Worm (Caenorhabditis elegans): Measurements from ENCODE around the gene M03E7.2.

The M03E7.2 gene

ce11 chrV:5587955-5588354 lies 29.4 kb upstream of the M03E7.2 start:
- TF ChIP-seq akir-1 (GFP tag; optimal IDR thresholded peaks at IDR 0.05) (no peak), F57C9.4 (tag; optimal IDR thresholded peaks at IDR 0.05) (no peak), aptf-3 (GFP tag; IDR thresholded peaks at IDR 0.05) (0 out of 2 replicates have a peak, but pooled peaks have one; percentile 50), hsf-1 (GFP tag; IDR thresholded peaks at IDR 0.05) (0 out of 2 replicates have a peak, but pooled peaks have one; percentile 11), F39B2.1 (GFP tag; IDR thresholded peaks at IDR 0.05) (no peak), ZK185.1 (tag; optimal IDR thresholded peaks at IDR 0.05; ENCODE audit: poor library complexity, severe bottlenecking) (peak; percentile 13), athp-1 (tag; optimal IDR thresholded peaks at IDR 0.05) (peak; percentile 59), madf-8 (GFP tag; conservative IDR thresholded peaks at IDR 0.05) (peak; percentile 24; the same call in 1 of the 2 replicates), K12H6.12 (tag; optimal IDR thresholded peaks at IDR 0.05) (no peak), lin-26 (GFP tag; IDR thresholded peaks at IDR 0.05) (peak; percentile 76; the same call in 1 of the 2 replicates), madf-3 (GFP tag; IDR thresholded peaks at IDR 0.05) (0 out of 2 replicates have a peak, but pooled peaks have one; percentile 43), F49E8.2 (tag; optimal IDR thresholded peaks at IDR 0.05; ENCODE audit: insufficient read depth) (peak; percentile 25), chd-7 (tag; optimal IDR thresholded peaks at IDR 0.05) (no peak), hmg-1.2 (GFP tag; IDR thresholded peaks at IDR 0.05) (peak; percentile 39), dpff-1 (tag; optimal IDR thresholded peaks at IDR 0.05) (no peak), snpc-1.1 (tag; optimal IDR thresholded peaks at IDR 0.05; ENCODE audit: insufficient read depth) (peak; percentile 87), ztf-18 (tag; optimal IDR thresholded peaks at IDR 0.05) (peak; percentile 38), F33H1.4 (GFP tag; IDR thresholded peaks at IDR 0.05) (peak; percentile 30; the same call in 1 of the 2 replicates), snpc-4 (GFP tag; optimal IDR thresholded peaks at IDR 0.05) (peak; percentile 66), snpc-4 (tag; optimal IDR thresholded peaks at IDR 0.05) (peak; percentile 83 to 92 (median 86)), B0261.1 (tag; optimal IDR thresholded peaks at IDR 0.05) (peak; percentile 50), bed-2 (GFP tag; IDR thresholded peaks at IDR 0.05) (0 out of 2 replicates have a peak, but pooled peaks have one; percentile 25), rpc-1 (optimal IDR thresholded peaks at IDR 0.05) (peak; percentile 54), rpc-1 (tag; optimal IDR thresholded peaks at IDR 0.05) (peak; percentile 75), D2030.7 (GFP tag; IDR thresholded peaks at IDR 0.05) (peak; percentile 58), die-1 (tag; optimal IDR thresholded peaks at IDR 0.05) (peak; percentile 68), egl-44 (GFP tag; IDR thresholded peaks at IDR 0.05) (peak; percentile 72; the same call in 1 of the 2 replicates), Y56A3A.18 (GFP tag; IDR thresholded peaks at IDR 0.05) (peak; percentile 58; the same call in 1 of the 2 replicates), lin-54 (GFP tag; optimal IDR thresholded peaks at IDR 0.05) (peak; percentile 12), lsl-1 (GFP tag; optimal IDR thresholded peaks at IDR 0.05) (peak; percentile 38), attf-6 (GFP tag; IDR thresholded peaks at IDR 0.05) (0 out of 2 replicates have a peak, but pooled peaks have one; percentile 51), Y95B8A.8 (GFP tag; IDR thresholded peaks at IDR 0.05) (0 out of 2 replicates have a peak, but pooled peaks have one; percentile 38), ztf-25 (GFP tag; IDR thresholded peaks at IDR 0.05) (0 out of 2 replicates have a peak, but pooled peaks have one; percentile 62), madf-6 (GFP tag; IDR thresholded peaks at IDR 0.05) (peak; percentile 79), K11D2.4 (GFP tag; IDR thresholded peaks at IDR 0.05) (no peak), nhr-90 (tag; optimal IDR thresholded peaks at IDR 0.05) (peak; percentile 32), tbp1 (GFP tag; optimal IDR thresholded peaks at IDR 0.05) (peak; percentile 81), rcor-1 (GFP tag; IDR thresholded peaks at IDR 0.05) (peak; percentile 63), ztf-26 (tag; optimal IDR thresholded peaks at IDR 0.05) (no peak)

- peak; percentile 81 for TF ChIP-seq snpc-1.3 (tag; optimal IDR thresholded peaks at IDR 0.05; ENCODE audit: insufficient read depth)
- peak; percentile 62 for TF ChIP-seq hrde-1 (tag; optimal IDR thresholded peaks at IDR 0.05; ENCODE audit: borderline replicate concordance)
- no peak for TF ChIP-seq pha-4 (tag; optimal IDR thresholded peaks at IDR 0.05)
- TF ChIP-seq lin-35 (GFP tag; optimal IDR thresholded peaks at IDR 0.05): no peak
- peak; percentile 61; the same call in 1 of the 2 replicates for TF ChIP-seq hsf-1 (GFP tag; IDR thresholded peaks at IDR 0.05)
- no peak for TF ChIP-seq egl-44 (GFP tag; IDR thresholded peaks at IDR 0.05)
- TF ChIP-seq somi-1 (GFP tag; optimal IDR thresholded peaks at IDR 0.05): no peak
- no peak for TF ChIP-seq cebp-2 (GFP tag; IDR thresholded peaks at IDR 0.05)
- no peak for TF ChIP-seq dpl-1 (GFP tag; optimal IDR thresholded peaks at IDR 0.05)
- no peak for TF ChIP-seq ama-1 (optimal IDR thresholded peaks at IDR 0.05)
- TF ChIP-seq ama-1 (GFP tag; optimal IDR thresholded peaks at IDR 0.05): peak in 1 of 2 experiments; percentile 86
- TF ChIP-seq zfh-2 (GFP tag; conservative IDR thresholded peaks at IDR 0.05): no peak
- no peak for TF ChIP-seq lag-1 (GFP tag; IDR thresholded peaks at IDR 0.05)
- TF ChIP-seq lsl-1 (GFP tag; optimal IDR thresholded peaks at IDR 0.05): peak; percentile 53
Measured at ce11 chrV:5591887-5592286, 25.5 kb upstream of the M03E7.2 start.

All from whole organism, young adult.